Comparison of ENCODE assay signal across 1 fruit fly cellular context in the genomic region with DNA sequence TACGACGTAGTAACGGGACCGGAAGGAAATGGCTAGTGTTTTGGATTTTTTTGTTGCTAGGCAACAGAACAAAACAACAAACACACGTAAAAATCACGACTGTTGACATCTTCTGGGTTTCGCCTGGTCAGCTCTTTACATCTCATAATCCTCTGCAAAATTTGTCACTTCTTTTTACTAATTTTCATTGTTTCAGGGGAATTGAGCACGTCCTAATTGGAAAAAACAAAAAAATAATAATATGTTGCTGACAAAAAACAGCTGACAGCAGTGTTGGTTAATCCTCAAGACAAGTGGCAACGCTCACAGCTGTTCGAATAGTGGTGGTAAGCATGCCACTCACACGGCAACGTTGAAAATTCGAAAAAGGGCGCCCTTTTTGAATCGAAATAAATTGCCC.
TF ChIP-seq lines count a peak whose summit lies in the region.

A gene (minus strand): TSS at position 220 of the 400 bp plus-strand sequence.

TF ChIP-seq in whole organism, embryonic, 481 proteins besides CTCF, POLR2A, EP300 and RAD21 (continued from another document):
- peak; percentile 48 for TF ChIP-seq CG7987 (GFP tag; optimal IDR thresholded peaks at IDR 0.05; lab: Kevin White, UChicago)
- peak; percentile 33 for TF ChIP-seq bcd (GFP tag; optimal IDR thresholded peaks at IDR 0.05; lab: Kevin White, UChicago)
- peak; percentile 24 for TF ChIP-seq CHES-1-like (GFP tag; optimal IDR thresholded peaks at IDR 0.05; lab: Kevin White, UChicago)
- no peak for TF ChIP-seq h (optimal IDR thresholded peaks at IDR 0.05; lab: Kevin White, UChicago)
- TF ChIP-seq lola (GFP tag; optimal IDR thresholded peaks at IDR 0.05; lab: Kevin White, UChicago): no peak
- no peak for TF ChIP-seq mirr (GFP tag; optimal IDR thresholded peaks at IDR 0.05; lab: Kevin White, UChicago)
- no peak for TF ChIP-seq tna (GFP tag; IDR thresholded peaks at IDR 0.05; lab: Robert Waterston, UW; ENCODE audit: partially characterized antibody)
- no peak for TF ChIP-seq CG13894 (tag; optimal IDR thresholded peaks at IDR 0.05; lab: Kevin White, UChicago)
- TF ChIP-seq Stat92E (GFP tag; optimal IDR thresholded peaks at IDR 0.05; lab: Kevin White, UChicago): no peak
- TF ChIP-seq CG17385 (GFP tag; optimal IDR thresholded peaks at IDR 0.05; lab: Kevin White, UChicago): peak; percentile 25
- no peak for TF ChIP-seq E2f2 (GFP tag; IDR thresholded peaks at IDR 0.05; lab: Robert Waterston, UW)
- TF ChIP-seq pb (GFP tag; optimal IDR thresholded peaks at IDR 0.05; lab: Kevin White, UChicago): no peak
- no peak for TF ChIP-seq knrl (GFP tag; IDR thresholded peaks at IDR 0.05; lab: Robert Waterston, UW; ENCODE audit: partially characterized antibody)
- TF ChIP-seq CoRest (tag; optimal IDR thresholded peaks at IDR 0.05; lab: Kevin White, UChicago): peak; percentile 7
- TF ChIP-seq CG12236 (GFP tag; optimal IDR thresholded peaks at IDR 0.05; lab: Kevin White, UChicago): no peak
- TF ChIP-seq Gsc (GFP tag; IDR thresholded peaks at IDR 0.05; lab: Robert Waterston, UW): no peak
- no peak for TF ChIP-seq HmgD (GFP tag; optimal IDR thresholded peaks at IDR 0.05; lab: Kevin White, UChicago)
- no peak for TF ChIP-seq row (GFP tag; IDR thresholded peaks at IDR 0.05; lab: Robert Waterston, UW)
- TF ChIP-seq CG12744 (GFP tag; optimal IDR thresholded peaks at IDR 0.05; lab: Kevin White, UChicago): peak; percentile 19
- no peak for TF ChIP-seq hb (GFP tag; IDR thresholded peaks at IDR 0.05; lab: Robert Waterston, UW; ENCODE audit: partially characterized antibody)
- no peak for TF ChIP-seq lov (optimal IDR thresholded peaks at IDR 0.05; lab: Kevin White, UChicago)
- TF ChIP-seq lov (GFP tag; IDR thresholded peaks at IDR 0.05; lab: Robert Waterston, UW): no peak
- TF ChIP-seq slbo (GFP tag; IDR thresholded peaks at IDR 0.05; lab: Robert Waterston, UW): no peak
- TF ChIP-seq CG6854 (GFP tag; optimal IDR thresholded peaks at IDR 0.05; lab: Kevin White, UChicago): no peak
- TF ChIP-seq CG30403 (GFP tag; optimal IDR thresholded peaks at IDR 0.05; lab: Kevin White, UChicago): peak; percentile 37
TF ChIP-seq in whole organism, embryonic: peak in this region for 127.
